Fruit fly (Drosophila melanogaster) whole organism: Measurements from ENCODE around the gene CG5863.

ENCODE experiments used
- CG8478 ChIP-seq: fragments of >200 bp; optimal IDR thresholded peaks from 2 replicates; lab custom pipeline; 2018; ENCODE audit warnings: inconsistent platforms
- Dll ChIP-seq: fragments of >200 bp; optimal IDR thresholded peaks from 2 replicates; lab custom pipeline; 2017
- pan ChIP-seq: fragments of >200 bp; optimal IDR thresholded peaks from 2 replicates; lab custom pipeline; 2017
- psq ChIP-seq: fragments of >200 bp; optimal IDR thresholded peaks from 2 replicates; lab custom pipeline; 2017
- usp ChIP-seq: fragments of >200 bp; optimal IDR thresholded peaks from 2 replicates; lab custom pipeline; 2017; ENCODE audit warnings: missing biosample characterization, missing genetic modification characterization, mixed read lengths

- TF ChIP-seq CG8478 (lab: Kevin White, UChicago) = no peak
- no peak for TF ChIP-seq psq (lab: Kevin White, UChicago)
- no peak for TF ChIP-seq usp (GFP tag; lab: Kevin White, UChicago)
- no peak for TF ChIP-seq Dll (lab: Kevin White, UChicago)
- no peak for TF ChIP-seq pan (lab: Kevin White, UChicago)
Observed at dm6 chr3R:17420338-17420737, 9.4 kb downstream of the CG5863 start, which contains the start of gene CG42835.
